Worm (Caenorhabditis elegans): ENCODE results near the gene clec-240.

DNA sequence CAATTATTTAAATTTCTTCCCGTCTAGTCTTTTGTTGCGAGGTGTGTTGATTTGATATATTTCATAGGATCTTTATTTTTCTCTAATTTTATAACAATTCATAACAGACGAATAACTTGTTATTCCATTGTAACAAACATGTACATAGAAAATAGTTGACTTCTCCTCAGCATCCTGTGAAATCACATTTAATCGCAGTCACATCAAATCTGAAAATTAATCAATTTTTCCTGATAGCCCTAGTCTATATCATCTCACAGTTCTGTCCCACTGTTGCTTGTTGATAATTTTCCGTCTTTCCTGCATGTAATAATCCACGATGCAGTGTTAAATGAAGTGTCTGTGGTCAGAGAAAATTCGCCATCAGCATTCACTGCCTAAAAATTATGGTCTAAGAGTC lies 22.0 kb upstream of the clec-240 start:
- TF ChIP-seq tab-1 (GFP tag; IDR thresholded peaks at IDR 0.05), result no peak
- no peak for TF ChIP-seq T22C8.4 (GFP tag; IDR thresholded peaks at IDR 0.05)
